Worm (Caenorhabditis elegans) whole organism, L1 larva: ENCODE results near the gene T19C3.5.

ENCODE experiments used
- C04F5.9 ChIP-seq: sonication (generic microtip); optimal IDR thresholded peaks from 2 replicates; lab custom pipeline; 2016; ENCODE audit warnings: missing genetic modification characterization, missing compliant biosample characterization
- C16A3.4 ChIP-seq: fragments of 150-350 bp; optimal IDR thresholded peaks from 2 replicates; lab custom pipeline; 2014; ENCODE audit warnings: missing biosample characterization, missing genetic modification characterization
- C34B4.2 ChIP-seq: sonication (generic microtip); optimal IDR thresholded peaks from 2 replicates; lab custom pipeline; 2017; ENCODE audit warnings: mild to moderate bottlenecking, missing genetic modification characterization, missing compliant biosample characterization
- Y116A8C.19 ChIP-seq: sonication (generic microtip); optimal IDR thresholded peaks from 2 replicates; lab custom pipeline; 2016; ENCODE audit warnings: missing compliant biosample characterization, missing genetic modification characterization, borderline replicate concordance
- aha-1 ChIP-seq: fragments of 150-350 bp; optimal IDR thresholded peaks from 2 replicates; lab custom pipeline; 2014; ENCODE audit warnings: missing biosample characterization, missing genetic modification characterization
- alr-1 ChIP-seq: fragments of 200-800 bp; sonication (Bioruptor generic); optimal IDR thresholded peaks from 2 replicates; lab custom pipeline; 2018; ENCODE audit warnings: borderline replicate concordance, mild to moderate bottlenecking, missing genetic modification characterization, missing compliant biosample characterization
- aly-2 ChIP-seq: fragments of 150-350 bp; optimal IDR thresholded peaks from 2 replicates; lab custom pipeline; 2014; ENCODE audit warnings: missing biosample characterization, missing genetic modification characterization
- blmp-1 ChIP-seq: fragments of 150-350 bp; optimal IDR thresholded peaks from 2 replicates; lab custom pipeline; 2014; ENCODE audit warnings: missing biosample characterization, missing genetic modification characterization
- ceh-63 ChIP-seq: fragments of 200-800 bp; sonication (Bioruptor generic); optimal IDR thresholded peaks from 2 replicates; lab custom pipeline; 2018; ENCODE audit warnings: mild to moderate bottlenecking, missing genetic modification characterization, missing compliant biosample characterization
- ceh-8 ChIP-seq: fragments of 200-800 bp; sonication (Bioruptor generic); optimal IDR thresholded peaks from 2 replicates; lab custom pipeline; 2018; ENCODE audit warnings: mild to moderate bottlenecking, missing genetic modification characterization, moderate library complexity, missing compliant biosample characterization
- ceh-82 ChIP-seq, 3 experiments: fragments of 150-350 bp in 1 of 3; sonication (generic microtip) in 2 of 3; optimal IDR thresholded peaks; 2 replicates each; lab custom pipeline; 2014 to 2017; ENCODE audit warnings: missing biosample characterization in 3 of 3, missing genetic modification characterization in 3 of 3
- ceh-88 ChIP-seq: fragments of 200-800 bp; sonication (Bioruptor generic); IDR thresholded peaks from 2 replicates; pipeline ENCODE4 v1.3.6; 2022; ENCODE audit warnings: missing genetic modification characterization, missing compliant biosample characterization
- ces-1 ChIP-seq: fragments of 150-350 bp; optimal IDR thresholded peaks from 2 replicates; lab custom pipeline; 2014; ENCODE audit warnings: missing biosample characterization, missing genetic modification reagents, missing genetic modification characterization
- dsc-1 ChIP-seq: sonication (generic microtip); optimal IDR thresholded peaks from 2 replicates; lab custom pipeline; 2016; ENCODE audit warnings: mild to moderate bottlenecking, missing genetic modification characterization, missing compliant biosample characterization
- efl-1 ChIP-seq, 4 experiments: fragments of 150-350 bp; optimal IDR thresholded peaks in 3 of 4; peaks in 1 of 4; 1 replicate in 1 of 4; 2 replicates in 3 of 4; lab custom pipeline; 2014; ENCODE audit warnings: missing biosample characterization in 2 of 4, missing genetic modification characterization in 2 of 4, missing genetic modification reagents in 2 of 4
- efl-3 ChIP-seq: fragments of 200-800 bp; sonication (Bioruptor generic); optimal IDR thresholded peaks from 2 replicates; lab custom pipeline; 2018; ENCODE audit warnings: mild to moderate bottlenecking, missing genetic modification characterization, missing compliant biosample characterization
- elt-2 ChIP-seq: sonication (generic microtip); optimal IDR thresholded peaks from 2 replicates; lab custom pipeline; 2016; ENCODE audit warnings: missing genetic modification characterization, mild to moderate bottlenecking, inconsistent platforms, missing compliant biosample characterization, missing genetic modification reagents
- elt-3 ChIP-seq, 6 experiments: fragments of 150-350 bp in 1 of 6; sonication (generic microtip); optimal IDR thresholded peaks; 2 replicates each; lab custom pipeline; 2017 to 2018; ENCODE audit warnings: missing biosample characterization in 6 of 6, missing genetic modification characterization in 6 of 6, inconsistent platforms in 1 of 6
- ets-5 ChIP-seq: fragments of 200-800 bp; sonication (Bioruptor generic); IDR thresholded peaks from 2 replicates; pipeline ENCODE4 v1.3.6; 2022; ENCODE audit warnings: missing genetic modification characterization, missing compliant biosample characterization
- fkh-10 ChIP-seq: sonication (generic microtip); optimal IDR thresholded peaks from 2 replicates; lab custom pipeline; 2017; ENCODE audit warnings: missing biosample characterization, missing genetic modification reagents, missing genetic modification characterization
- fkh-4 ChIP-seq: sonication (generic microtip); optimal IDR thresholded peaks from 2 replicates; lab custom pipeline; 2016; ENCODE audit warnings: missing compliant biosample characterization, missing genetic modification characterization, borderline replicate concordance
- fkh-8 ChIP-seq: sonication (generic microtip); optimal IDR thresholded peaks from 2 replicates; lab custom pipeline; 2016; ENCODE audit warnings: mild to moderate bottlenecking, missing genetic modification characterization, missing compliant biosample characterization
- fos-1 ChIP-seq: fragments of 150-350 bp; optimal IDR thresholded peaks from 2 replicates; lab custom pipeline; 2014; ENCODE audit warnings: missing biosample characterization, missing genetic modification characterization
- grh-1 ChIP-seq: fragments of 200-800 bp; sonication (Bioruptor generic); IDR thresholded peaks from 2 replicates; pipeline ENCODE4 v1.3.6; 2022; ENCODE audit warnings: missing genetic modification reagents, missing genetic modification characterization, missing compliant biosample characterization
- hlh-4 ChIP-seq: sonication (generic microtip); optimal IDR thresholded peaks from 2 replicates; lab custom pipeline; 2016; ENCODE audit warnings: mild to moderate bottlenecking, missing genetic modification characterization, missing compliant biosample characterization
- hpl-2 ChIP-seq: fragments of 150-350 bp; optimal IDR thresholded peaks from 2 replicates; lab custom pipeline; 2014; ENCODE audit warnings: missing biosample characterization, missing genetic modification reagents, missing genetic modification characterization
- irx-1 ChIP-seq: sonication (generic microtip); optimal IDR thresholded peaks from 2 replicates; lab custom pipeline; 2016; ENCODE audit warnings: missing genetic modification characterization, missing compliant biosample characterization
- isw-1 ChIP-seq: fragments of 200-800 bp; sonication (Bioruptor generic); IDR thresholded peaks from 2 replicates; pipeline ENCODE4 v1.3.6; 2022; ENCODE audit warnings: missing genetic modification characterization, missing compliant biosample characterization
- jun-1 ChIP-seq: fragments of 150-350 bp; optimal IDR thresholded peaks from 2 replicates; lab custom pipeline; 2014; ENCODE audit warnings: missing biosample characterization, missing genetic modification reagents, missing genetic modification characterization
- lin-14 ChIP-seq: fragments of 200-800 bp; sonication (Bioruptor generic); optimal IDR thresholded peaks from 2 replicates; lab custom pipeline; 2018; ENCODE audit warnings: mild to moderate bottlenecking, missing genetic modification characterization, moderate library complexity, missing compliant biosample characterization
- lin-15B ChIP-seq: fragments of 150-350 bp; sonication (generic microtip); optimal IDR thresholded peaks from 3 replicates; lab custom pipeline; 2014; ENCODE audit warnings: missing biosample characterization, missing genetic modification characterization
- lin-39 ChIP-seq: fragments of 150-350 bp; optimal IDR thresholded peaks from 2 replicates; lab custom pipeline; 2014; ENCODE audit warnings: missing biosample characterization, missing genetic modification reagents, missing genetic modification characterization
- lir-3 ChIP-seq: sonication (generic microtip); optimal IDR thresholded peaks from 2 replicates; lab custom pipeline; 2016; ENCODE audit warnings: mild to moderate bottlenecking, missing genetic modification characterization, moderate library complexity, missing compliant biosample characterization; ENCODE audit not compliant: poor library complexity
- mab-9 ChIP-seq: fragments of 200-800 bp; sonication (Bioruptor generic); IDR thresholded peaks from 2 replicates; pipeline ENCODE4 v1.3.6; 2022; ENCODE audit warnings: missing genetic modification reagents, missing genetic modification characterization, missing compliant biosample characterization
- mef-2 ChIP-seq: fragments of 150-350 bp; optimal IDR thresholded peaks from 2 replicates; lab custom pipeline; 2014; ENCODE audit warnings: missing biosample characterization, missing genetic modification characterization
- mep-1 ChIP-seq: fragments of 150-350 bp; optimal IDR thresholded peaks from 2 replicates; lab custom pipeline; 2014; ENCODE audit warnings: missing biosample characterization, missing genetic modification characterization
- nhr-12 ChIP-seq: sonication (generic microtip); optimal IDR thresholded peaks from 2 replicates; lab custom pipeline; 2017; ENCODE audit warnings: missing biosample characterization, missing genetic modification characterization
- nhr-19 ChIP-seq: fragments of 200-800 bp; sonication (Bioruptor generic); conservative IDR thresholded peaks from 2 replicates; pipeline ENCODE4 v1.3.6; 2022; ENCODE audit warnings: missing genetic modification characterization, missing compliant biosample characterization
- nhr-237 ChIP-seq: fragments of 150-350 bp; optimal IDR thresholded peaks from 2 replicates; lab custom pipeline; 2014; ENCODE audit warnings: missing biosample characterization, missing genetic modification characterization
- nhr-47 ChIP-seq: sonication (generic microtip); optimal IDR thresholded peaks from 2 replicates; lab custom pipeline; 2016; ENCODE audit warnings: mild to moderate bottlenecking, missing genetic modification characterization, moderate library complexity, missing compliant biosample characterization
- nhr-71 ChIP-seq: sonication (generic microtip); optimal IDR thresholded peaks from 2 replicates; lab custom pipeline; 2016; ENCODE audit warnings: mild to moderate bottlenecking, missing genetic modification characterization, moderate library complexity, missing compliant biosample characterization
- nhr-76 ChIP-seq: sonication (generic microtip); optimal IDR thresholded peaks from 2 replicates; lab custom pipeline; 2017; ENCODE audit warnings: missing biosample characterization, missing genetic modification characterization
- nhr-84 ChIP-seq: sonication (generic microtip); optimal IDR thresholded peaks from 2 replicates; lab custom pipeline; 2017; ENCODE audit warnings: missing biosample characterization, missing genetic modification characterization
- nhr-90 ChIP-seq: sonication (generic microtip); optimal IDR thresholded peaks from 2 replicates; lab custom pipeline; 2016; ENCODE audit warnings: mild to moderate bottlenecking, missing genetic modification characterization, missing compliant biosample characterization; ENCODE audit not compliant: poor library complexity
- sptf-1 ChIP-seq: fragments of 150-350 bp; optimal IDR thresholded peaks from 2 replicates; lab custom pipeline; 2014; ENCODE audit warnings: missing biosample characterization, missing genetic modification characterization
- sup-37 ChIP-seq: fragments of 200-800 bp; sonication (Bioruptor generic); optimal IDR thresholded peaks from 2 replicates; lab custom pipeline; 2018; ENCODE audit warnings: mild to moderate bottlenecking, missing genetic modification characterization, missing compliant biosample characterization
- swsn-7 ChIP-seq: sonication (generic microtip); optimal IDR thresholded peaks from 2 replicates; lab custom pipeline; 2016; ENCODE audit warnings: missing genetic modification characterization, missing compliant biosample characterization
- tbx-2 ChIP-seq: sonication (generic microtip); optimal IDR thresholded peaks from 2 replicates; lab custom pipeline; 2016; ENCODE audit warnings: missing genetic modification characterization, missing compliant biosample characterization
- unc-130 ChIP-seq: fragments of 150-350 bp; optimal IDR thresholded peaks from 2 replicates; lab custom pipeline; 2017; ENCODE audit warnings: missing biosample characterization, missing genetic modification characterization, inconsistent platforms
- unc-30 ChIP-seq: sonication (generic microtip); optimal IDR thresholded peaks from 2 replicates; lab custom pipeline; 2017; ENCODE audit warnings: missing biosample characterization, missing genetic modification characterization
- unc-62 ChIP-seq: fragments of 150-350 bp; optimal IDR thresholded peaks from 2 replicates; lab custom pipeline; 2014; ENCODE audit warnings: missing biosample characterization, missing genetic modification reagents, missing genetic modification characterization
- zip-4 ChIP-seq: fragments of 200-800 bp; sonication (Bioruptor generic); optimal IDR thresholded peaks from 2 replicates; lab custom pipeline; 2018; ENCODE audit warnings: mild to moderate bottlenecking, missing genetic modification characterization, moderate library complexity, missing compliant biosample characterization
- ztf-11 ChIP-seq, 2 experiments: sonication (generic microtip); optimal IDR thresholded peaks; 2 replicates each; lab custom pipeline; 2016 to 2017; ENCODE audit warnings: missing genetic modification characterization in 2 of 2, missing biosample characterization in 1 of 2, missing compliant biosample characterization in 1 of 2

Gene T19C3.5

DNA sequence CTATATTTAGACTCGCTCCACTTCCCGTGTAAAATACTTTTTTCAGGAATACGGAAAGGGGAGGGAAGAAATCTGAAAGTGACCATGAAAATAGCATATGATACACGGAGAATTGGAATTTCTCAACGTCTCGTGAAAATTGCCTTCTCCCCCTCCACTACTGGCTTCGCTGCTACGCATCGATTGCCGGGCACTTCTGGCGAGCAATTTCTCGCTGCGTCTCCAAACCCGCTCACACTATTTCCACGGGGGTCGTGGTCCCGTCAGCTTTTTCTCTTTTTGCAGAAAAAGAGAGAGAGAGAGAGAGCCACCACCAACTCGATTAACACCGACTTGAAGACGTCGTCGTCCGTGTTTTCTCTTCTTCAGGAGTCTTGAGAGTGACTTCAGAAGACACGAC, 43.3 kb upstream of the T19C3.5 start (continued):
- TF ChIP-seq efl-1 (optimal IDR thresholded peaks at IDR 0.05; lab: Kevin White, UChicago) (peak; percentile 21 to 25), efl-1 (GFP tag; optimal IDR thresholded peaks at IDR 0.05 in 1 of 2; lab: Kevin White, UChicago) (no peak), isw-1 (peak; percentile 62), ceh-63 (GFP tag; lab: Kevin White, UChicago) (no peak), dsc-1 (tag; lab: Kevin White, UChicago) (peak; percentile 17), fkh-10 (GFP tag; lab: Kevin White, UChicago) (peak; percentile 81), zip-4 (GFP tag; lab: Kevin White, UChicago) (no peak), unc-30 (tag; lab: Kevin White, UChicago) (no peak), nhr-71 (tag; lab: Kevin White, UChicago) (peak; percentile 81), hpl-2 (GFP tag; lab: Kevin White, UChicago) (no peak), nhr-90 (tag; lab: Kevin White, UChicago) (no peak), nhr-76 (no peak), unc-130 (tag; lab: Kevin White, UChicago) (no peak), ces-1 (GFP tag; lab: Kevin White, UChicago) (peak; percentile 87), sptf-1 (no peak), ceh-8 (GFP tag; lab: Kevin White, UChicago) (peak; percentile 16), lin-14 (GFP tag; lab: Kevin White, UChicago) (peak; percentile 94), fkh-4 (tag; lab: Kevin White, UChicago) (no peak), mab-9 (GFP tag; lab: Robert Waterston, UW) (no peak), nhr-12 (tag; lab: Kevin White, UChicago) (no peak), nhr-47 (tag; lab: Kevin White, UChicago) (peak; percentile 70), Y116A8C.19 (no peak), lir-3 (no peak), aly-2 (tag; lab: Kevin White, UChicago) (no peak), mef-2 (tag; lab: Kevin White, UChicago) (peak; percentile 83), nhr-19 (GFP tag; lab: Robert Waterston, UW) (0 out of 2 replicates have a peak, but pooled peaks have one; percentile 19), unc-62 (GFP tag; lab: Kevin White, UChicago) (no peak), elt-2 (no peak), ztf-11 (tag; optimal IDR thresholded peaks at IDR 0.05; lab: Kevin White, UChicago) (no peak), hlh-4 (tag; lab: Kevin White, UChicago) (no peak), sup-37 (GFP tag; lab: Kevin White, UChicago) (no peak), jun-1 (tag; lab: Kevin White, UChicago) (no peak), alr-1 (tag; lab: Kevin White, UChicago) (no peak), elt-3 (tag; optimal IDR thresholded peaks at IDR 0.05; lab: Kevin White, UChicago) (no peak), aha-1 (tag; lab: Kevin White, UChicago) (no peak), C16A3.4 (tag; lab: Kevin White, UChicago) (no peak), efl-3 (GFP tag; lab: Kevin White, UChicago) (no peak), ceh-88 (GFP tag; lab: Robert Waterston, UW) (no peak), irx-1 (no peak), tbx-2 (tag; lab: Kevin White, UChicago) (peak; percentile 65), C34B4.2 (tag; lab: Kevin White, UChicago) (no peak), fos-1 (no peak), C04F5.9 (no peak), swsn-7 (tag; lab: Kevin White, UChicago) (peak; percentile 73), lin-15B (tag; lab: Kevin White, UChicago) (no peak), nhr-84 (tag; lab: Kevin White, UChicago) (no peak), ets-5 (GFP tag; lab: Robert Waterston, UW) (no peak), mep-1 (tag; lab: Kevin White, UChicago) (peak; percentile 29), fkh-8 (tag; lab: Kevin White, UChicago) (peak; percentile 88), lin-39 (no peak), grh-1 (GFP tag; lab: Robert Waterston, UW) (no peak), ceh-82 (tag; optimal IDR thresholded peaks at IDR 0.05; lab: Kevin White, UChicago) (peak in 2 of 3 experiments; percentile 3 to 68), nhr-237 (no peak), blmp-1 (tag; lab: Kevin White, UChicago) (no peak)
